Fruit fly (Drosophila melanogaster) Kc167 (cell line): ENCODE results near the gene Mis12.

Experiments used
- Myc ChIP-seq: fragments of >200 bp; optimal IDR thresholded peaks from 2 replicates; lab custom pipeline; 2017; ENCODE audit warnings: missing external identifiers
- Sin3A ChIP-seq: fragments of >200 bp; optimal IDR thresholded peaks from 2 replicates; lab custom pipeline; 2018; ENCODE audit warnings: missing external identifiers
- h ChIP-seq: fragments of >200 bp; optimal IDR thresholded peaks from 3 replicates; lab custom pipeline; 2018; ENCODE audit warnings: missing external identifiers
- insv ChIP-seq: fragments of >200 bp; optimal IDR thresholded peaks from 3 replicates; lab custom pipeline; 2018; ENCODE audit warnings: missing external identifiers
- psq ChIP-seq: fragments of >200 bp; optimal IDR thresholded peaks from 2 replicates; lab custom pipeline; 2017; ENCODE audit warnings: missing external identifiers
- ttk ChIP-seq: sonication (Bioruptor generic); optimal IDR thresholded peaks from 2 replicates; lab custom pipeline; 2017; ENCODE audit warnings: missing external identifiers

DNA sequence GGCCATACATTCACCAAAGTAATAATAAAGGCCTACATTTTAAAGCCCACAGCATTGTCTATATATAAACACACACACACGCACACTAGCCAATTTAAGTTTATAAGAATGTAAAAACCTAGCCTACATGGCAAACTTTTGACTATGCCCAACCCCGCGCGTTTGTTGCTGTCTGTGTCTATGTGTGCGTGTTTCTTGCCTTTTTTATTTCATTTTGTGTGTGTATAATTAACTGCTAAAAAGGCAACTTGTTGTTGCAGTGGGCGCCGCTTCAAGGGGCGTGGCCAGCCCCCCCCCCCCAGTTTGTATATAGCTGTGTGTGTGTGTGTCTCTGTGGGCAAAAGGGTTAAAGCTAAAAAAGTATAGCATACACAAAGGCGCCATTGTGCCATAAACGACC, 23.5 kb downstream of the Mis12 start:
- TF ChIP-seq insv (no peak), h (lab: Kevin White, UChicago) (no peak), psq (no peak), ttk (lab: Kevin White, UChicago) (no peak), Sin3A (lab: Kevin White, UChicago) (no peak), Myc (lab: Kevin White, UChicago) (no peak)
